Fruit fly (Drosophila melanogaster) whole organism, prepupa: ENCODE measurements around the gene Mrtf.

Experiments
- CG10631 ChIP-seq: fragments of 200-800 bp; sonication (Bioruptor generic); optimal IDR thresholded peaks from 2 replicates; lab custom pipeline; 2016; ENCODE audit warnings: missing biosample characterization, missing genetic modification characterization
- CG10669 ChIP-seq: fragments of 200-800 bp; sonication (Bioruptor generic); optimal IDR thresholded peaks from 3 replicates; lab custom pipeline; 2018; ENCODE audit warnings: missing biosample characterization, mild to moderate bottlenecking, missing genetic modification characterization, moderate library complexity
- Eip78C ChIP-seq: fragments of 200-800 bp; sonication (Bioruptor generic); peaks from one replicate; lab custom pipeline; 2016; ENCODE audit warnings: missing biosample characterization, missing genetic modification characterization
- Hr38 ChIP-seq: sonication (Bioruptor generic); optimal IDR thresholded peaks from 2 replicates; lab custom pipeline; 2016; ENCODE audit warnings: missing biosample characterization, missing genetic modification characterization
- fd85E ChIP-seq: fragments of 200-800 bp; sonication (Bioruptor generic); optimal IDR thresholded peaks from 3 replicates; lab custom pipeline; 2016; ENCODE audit warnings: missing biosample characterization, missing genetic modification characterization
- lz ChIP-seq: fragments of 200-800 bp; sonication (Bioruptor generic); optimal IDR thresholded peaks from 3 replicates; lab custom pipeline; 2016; ENCODE audit warnings: missing biosample characterization, missing genetic modification characterization

- TF ChIP-seq fd85E (GFP tag; lab: Kevin White, UChicago) (no peak), lz (GFP tag; lab: Kevin White, UChicago) (no peak), Eip78C (GFP tag; lab: Kevin White, UChicago) (no peak), Hr38 (GFP tag; lab: Kevin White, UChicago) (no peak), CG10631 (GFP tag; lab: Kevin White, UChicago) (no peak), CG10669 (GFP tag; lab: Kevin White, UChicago) (no peak)
Measured at dm6 chr3L:2782678-2783027, 16.3 kb upstream of the Mrtf start.
